Worm (Caenorhabditis elegans) whole organism, late embryonic: ENCODE results near the gene mrps-17.

Source experiments
- C08G9.2 ChIP-seq: sonication (generic microtip); optimal IDR thresholded peaks from 2 replicates; lab custom pipeline; 2016; ENCODE audit warnings: mild to moderate bottlenecking, missing genetic modification characterization, moderate library complexity, missing compliant biosample characterization
- C38D4.7 ChIP-seq: fragments of 200-800 bp; sonication (Bioruptor generic); optimal IDR thresholded peaks from 2 replicates; lab custom pipeline; 2018; ENCODE audit warnings: mild to moderate bottlenecking, missing genetic modification characterization, moderate library complexity, missing compliant biosample characterization
- K02D7.2 ChIP-seq: sonication (generic microtip); optimal IDR thresholded peaks from 2 replicates; lab custom pipeline; 2017; ENCODE audit warnings: mild to moderate bottlenecking, missing genetic modification characterization, missing compliant biosample characterization
- T23F11.4 ChIP-seq: fragments of 200-800 bp; sonication (Bioruptor generic); optimal IDR thresholded peaks from 2 replicates; lab custom pipeline; 2018; ENCODE audit warnings: mild to moderate bottlenecking, missing genetic modification characterization, missing compliant biosample characterization
- ama-1 ChIP-seq: fragments of 150-350 bp; optimal IDR thresholded peaks from 2 replicates; lab custom pipeline; 2014
- ceh-14 ChIP-seq: sonication (generic microtip); optimal IDR thresholded peaks from 2 replicates; lab custom pipeline; 2016; ENCODE audit warnings: missing genotype, missing genetic modification characterization, missing compliant biosample characterization
- ceh-18 ChIP-seq: sonication (generic microtip); optimal IDR thresholded peaks from 2 replicates; lab custom pipeline; 2016; ENCODE audit warnings: missing genetic modification characterization, missing compliant biosample characterization
- ceh-19 ChIP-seq: fragments of 200-800 bp; sonication (Bioruptor generic); optimal IDR thresholded peaks from 2 replicates; lab custom pipeline; 2018; ENCODE audit warnings: mild to moderate bottlenecking, missing genetic modification characterization, missing compliant biosample characterization
- ceh-24 ChIP-seq: sonication (generic microtip); optimal IDR thresholded peaks from 2 replicates; lab custom pipeline; 2016; ENCODE audit warnings: mild to moderate bottlenecking, missing genetic modification characterization, missing compliant biosample characterization
- ceh-31 ChIP-seq: sonication (generic microtip); optimal IDR thresholded peaks from 2 replicates; lab custom pipeline; 2016; ENCODE audit warnings: missing genetic modification characterization, missing compliant biosample characterization
- ceh-34 ChIP-seq: sonication (generic microtip); optimal IDR thresholded peaks from 2 replicates; lab custom pipeline; 2016; ENCODE audit warnings: mild to moderate bottlenecking, missing genetic modification characterization, missing compliant biosample characterization
- ceh-45 ChIP-seq: fragments of 200-800 bp; sonication (Bioruptor generic); IDR thresholded peaks from 2 replicates; pipeline ENCODE4 v1.3.6; 2022; ENCODE audit warnings: missing genetic modification reagents, missing genetic modification characterization, missing compliant biosample characterization
- ceh-48 ChIP-seq: sonication (generic microtip); optimal IDR thresholded peaks from 2 replicates; lab custom pipeline; 2016; ENCODE audit warnings: missing genetic modification characterization, inconsistent platforms, missing compliant biosample characterization
- ceh-6 ChIP-seq: fragments of 200-800 bp; sonication (Bioruptor generic); optimal IDR thresholded peaks from 2 replicates; lab custom pipeline; 2018; ENCODE audit warnings: mild to moderate bottlenecking, missing genetic modification characterization, missing compliant biosample characterization
- ceh-9 ChIP-seq: sonication (generic microtip); optimal IDR thresholded peaks from 2 replicates; lab custom pipeline; 2016; ENCODE audit warnings: mild to moderate bottlenecking, missing genetic modification characterization, inconsistent platforms, missing compliant biosample characterization
- che-1 ChIP-seq: sonication (generic microtip); optimal IDR thresholded peaks from 2 replicates; lab custom pipeline; 2016; ENCODE audit warnings: mild to moderate bottlenecking, missing genetic modification characterization, missing compliant biosample characterization
- dmd-4 ChIP-seq: sonication (generic microtip); optimal IDR thresholded peaks from 2 replicates; lab custom pipeline; 2016; ENCODE audit warnings: borderline replicate concordance, missing genetic modification characterization, missing compliant biosample characterization
- dve-1 ChIP-seq: sonication (generic microtip); optimal IDR thresholded peaks from 2 replicates; lab custom pipeline; 2017; ENCODE audit warnings: antibody characterized with exemption, mild to moderate bottlenecking, missing genetic modification characterization, missing compliant biosample characterization
- elt-2 ChIP-seq: sonication (generic microtip); optimal IDR thresholded peaks from 2 replicates; lab custom pipeline; 2016; ENCODE audit warnings: missing genetic modification reagents, missing genetic modification characterization, missing compliant biosample characterization
- eyg-1 ChIP-seq: sonication (generic microtip); optimal IDR thresholded peaks from 2 replicates; lab custom pipeline; 2016; ENCODE audit warnings: missing genotype, missing genetic modification characterization, missing compliant biosample characterization
- fax-1 ChIP-seq: sonication (generic microtip); optimal IDR thresholded peaks from 2 replicates; lab custom pipeline; 2016; ENCODE audit warnings: missing genotype, missing genetic modification characterization, missing compliant biosample characterization
- fkh-6 ChIP-seq: sonication (generic microtip); optimal IDR thresholded peaks from 2 replicates; lab custom pipeline; 2016; ENCODE audit warnings: missing genetic modification characterization, missing compliant biosample characterization
- gmeb-2 ChIP-seq: sonication (generic microtip); optimal IDR thresholded peaks from 2 replicates; lab custom pipeline; 2016; ENCODE audit warnings: missing genetic modification characterization, inconsistent platforms, missing compliant biosample characterization
- hlh-13 ChIP-seq: fragments of 200-800 bp; sonication (Bioruptor generic); optimal IDR thresholded peaks from 2 replicates; lab custom pipeline; 2018; ENCODE audit warnings: mild to moderate bottlenecking, missing genetic modification characterization, missing compliant biosample characterization
- hlh-15 ChIP-seq: sonication (generic microtip); optimal IDR thresholded peaks from 2 replicates; lab custom pipeline; 2016; ENCODE audit warnings: missing genetic modification characterization, missing compliant biosample characterization
- hlh-30 ChIP-seq: sonication (generic microtip); optimal IDR thresholded peaks from 2 replicates; lab custom pipeline; 2017; ENCODE audit warnings: antibody characterized with exemption, missing genetic modification characterization, missing compliant biosample characterization; ENCODE audit not compliant: insufficient read depth
- hlh-8 ChIP-seq: sonication (generic microtip); optimal IDR thresholded peaks from 2 replicates; lab custom pipeline; 2016; ENCODE audit warnings: missing genotype, missing genetic modification characterization, missing compliant biosample characterization
- mec-3 ChIP-seq: sonication (generic microtip); optimal IDR thresholded peaks from 2 replicates; lab custom pipeline; 2016; ENCODE audit warnings: borderline replicate concordance, missing genetic modification characterization, missing compliant biosample characterization
- nfya-1 ChIP-seq: sonication (generic microtip); optimal IDR thresholded peaks from 2 replicates; lab custom pipeline; 2017; ENCODE audit warnings: missing genetic modification characterization, mild to moderate bottlenecking, missing compliant biosample characterization, antibody characterized with exemption, moderate library complexity
- nhr-11 ChIP-seq: fragments of 150-350 bp; optimal IDR thresholded peaks from 2 replicates; lab custom pipeline; 2014; ENCODE audit warnings: missing biosample characterization, missing genetic modification characterization
- nhr-232 ChIP-seq: sonication (generic microtip); optimal IDR thresholded peaks from 2 replicates; lab custom pipeline; 2016; ENCODE audit warnings: missing genetic modification characterization, missing compliant biosample characterization
- npax-4 ChIP-seq: sonication (generic microtip); optimal IDR thresholded peaks from 2 replicates; lab custom pipeline; 2016; ENCODE audit warnings: missing genetic modification characterization, missing compliant biosample characterization
- odd-2 ChIP-seq: sonication (generic microtip); optimal IDR thresholded peaks from 2 replicates; lab custom pipeline; 2017; ENCODE audit warnings: antibody characterized with exemption, mild to moderate bottlenecking, missing genetic modification characterization, missing compliant biosample characterization
- pag-3 ChIP-seq: sonication (generic microtip); optimal IDR thresholded peaks from 2 replicates; lab custom pipeline; 2016; ENCODE audit warnings: missing compliant biosample characterization, missing genetic modification characterization, borderline replicate concordance
- pax-1 ChIP-seq: fragments of 150-350 bp; optimal IDR thresholded peaks from 2 replicates; lab custom pipeline; 2014; ENCODE audit warnings: missing biosample characterization, missing genetic modification characterization
- pqm-1 ChIP-seq: sonication (generic microtip); optimal IDR thresholded peaks from 2 replicates; lab custom pipeline; 2016; ENCODE audit warnings: missing genetic modification characterization, missing compliant biosample characterization
- pros-1 ChIP-seq: fragments of 150-350 bp; optimal IDR thresholded peaks from 2 replicates; lab custom pipeline; 2014; ENCODE audit warnings: missing biosample characterization, missing genetic modification reagents, missing genetic modification characterization
- ref-2 ChIP-seq: sonication (generic microtip); optimal IDR thresholded peaks from 2 replicates; lab custom pipeline; 2016; ENCODE audit warnings: missing genetic modification characterization, missing compliant biosample characterization
- sdc-2 ChIP-seq: sonication (generic microtip); optimal IDR thresholded peaks from 2 replicates; lab custom pipeline; 2016; ENCODE audit warnings: missing genotype, missing genetic modification characterization, missing compliant biosample characterization
- sox-4 ChIP-seq: sonication (generic microtip); optimal IDR thresholded peaks from 2 replicates; lab custom pipeline; 2017; ENCODE audit warnings: mild to moderate bottlenecking, missing genetic modification characterization, inconsistent platforms, missing compliant biosample characterization
- tbx-2 ChIP-seq: sonication (generic microtip); optimal IDR thresholded peaks from 2 replicates; lab custom pipeline; 2016; ENCODE audit warnings: missing genetic modification characterization, missing compliant biosample characterization
- ttx-3 ChIP-seq: sonication (generic microtip); optimal IDR thresholded peaks from 2 replicates; lab custom pipeline; 2016; ENCODE audit warnings: missing genetic modification reagents, missing genetic modification characterization, missing compliant biosample characterization
- unc-42 ChIP-seq: sonication (generic microtip); optimal IDR thresholded peaks from 2 replicates; lab custom pipeline; 2016; ENCODE audit warnings: missing genotype, missing genetic modification characterization, missing compliant biosample characterization
- unc-86 ChIP-seq: sonication (generic microtip); optimal IDR thresholded peaks from 2 replicates; lab custom pipeline; 2016; ENCODE audit warnings: missing genetic modification characterization, missing compliant biosample characterization
- zip-5 ChIP-seq: sonication (generic microtip); optimal IDR thresholded peaks from 2 replicates; lab custom pipeline; 2016; ENCODE audit warnings: missing genetic modification characterization, missing compliant biosample characterization
- ztf-16 ChIP-seq: sonication (generic microtip); optimal IDR thresholded peaks from 2 replicates; lab custom pipeline; 2017; ENCODE audit warnings: missing genetic modification characterization, missing compliant biosample characterization

mrps-17 gene

DNA sequence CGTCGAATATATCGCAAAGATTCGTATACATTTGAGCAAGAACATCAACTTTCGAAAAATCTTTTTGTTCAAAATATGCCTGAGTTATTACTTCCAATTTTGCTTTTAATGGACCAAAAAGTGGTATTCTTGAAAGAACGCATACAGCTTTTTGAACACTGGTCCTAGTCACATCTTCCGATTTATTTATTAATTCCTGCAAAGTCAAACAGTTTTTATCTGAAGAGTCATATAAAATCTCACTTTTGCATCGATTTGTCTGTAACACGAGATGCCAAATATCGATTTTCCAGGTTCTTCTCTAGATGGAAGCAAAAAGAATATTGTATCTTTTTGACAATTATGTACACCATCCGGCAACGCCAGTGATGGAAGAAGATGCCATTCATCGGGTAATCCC, 18.3 kb upstream of the mrps-17 start:
- TF ChIP-seq fax-1: no peak

DNA sequence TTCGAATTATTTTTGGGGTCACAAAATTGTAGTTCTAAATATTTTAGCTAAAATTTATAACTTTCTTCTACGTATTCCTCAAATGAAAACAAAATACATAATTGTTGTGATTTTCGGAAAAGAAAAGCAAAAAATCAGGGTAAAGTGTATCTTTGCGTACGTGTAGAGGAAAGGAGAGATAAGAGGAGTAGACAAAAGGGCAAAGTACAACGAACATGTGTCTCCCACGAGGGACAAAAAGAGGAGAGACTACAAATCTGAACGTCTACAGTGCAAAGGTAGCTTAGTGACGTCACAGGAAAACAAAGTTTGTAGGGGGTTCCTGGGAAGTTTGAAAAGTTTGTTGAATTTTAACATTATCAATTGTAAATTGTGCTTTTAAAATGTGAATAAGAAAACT, 15.9 kb upstream of the mrps-17 start:
- no peak for TF ChIP-seq T23F11.4 (GFP tag; lab: Kevin White, UChicago)
- no peak for TF ChIP-seq mec-3 (tag; lab: Kevin White, UChicago)
- no peak for TF ChIP-seq ceh-19 (GFP tag; lab: Kevin White, UChicago)
- no peak for TF ChIP-seq fax-1
- TF ChIP-seq dmd-4: no peak
- TF ChIP-seq ceh-9 (tag; lab: Kevin White, UChicago): no peak
- TF ChIP-seq ama-1 (lab: Kevin White, UChicago): no peak
- no peak for TF ChIP-seq nfya-1 (tag; lab: Kevin White, UChicago)
- no peak for TF ChIP-seq ceh-18 (tag; lab: Kevin White, UChicago)
- TF ChIP-seq hlh-30 (tag; lab: Kevin White, UChicago): peak; percentile 18
- peak; percentile 39 for TF ChIP-seq elt-2 (tag; lab: Kevin White, UChicago)
- TF ChIP-seq, all 69 proteins: peak for 2

ce11 chrIII:6446807-6447206, 15.2 kb upstream of the mrps-17 start, which contains the start of gene let-721:
Gene let-721, minus strand, starts transcription at chrIII:6446907.
- no peak for TF ChIP-seq ttx-3 (tag; lab: Kevin White, UChicago)
- no peak for TF ChIP-seq nhr-232 (tag; lab: Kevin White, UChicago)
- no peak for TF ChIP-seq fax-1
- TF ChIP-seq pax-1 (tag; lab: Kevin White, UChicago): no peak
- TF ChIP-seq hlh-15 (tag; lab: Kevin White, UChicago): no peak
- TF ChIP-seq T23F11.4 (GFP tag; lab: Kevin White, UChicago): no peak
- TF ChIP-seq pag-3: no peak
- TF ChIP-seq gmeb-2: no peak
- TF ChIP-seq ceh-31 (tag; lab: Kevin White, UChicago): no peak
- TF ChIP-seq pqm-1: no peak
- no peak for TF ChIP-seq fkh-6 (tag; lab: Kevin White, UChicago)
- TF ChIP-seq nfya-1 (tag; lab: Kevin White, UChicago): no peak
- no peak for TF ChIP-seq npax-4
- no peak for TF ChIP-seq hlh-8

ce11 chrIII:6444335-6444734, 12.7 kb upstream of the mrps-17 start, which contains the start of gene C05D11.13:
Gene C05D11.13, minus strand, starts transcription at chrIII:6444586.
- TF ChIP-seq pag-3: no peak
- TF ChIP-seq sox-4 (tag; lab: Kevin White, UChicago): no peak
- TF ChIP-seq K02D7.2 (tag; lab: Kevin White, UChicago): no peak
- TF ChIP-seq ceh-19 (GFP tag; lab: Kevin White, UChicago): no peak
- no peak for TF ChIP-seq npax-4
- no peak for TF ChIP-seq eyg-1 (tag; lab: Kevin White, UChicago)
- TF ChIP-seq unc-42 (tag; lab: Kevin White, UChicago): no peak
- TF ChIP-seq fkh-6 (tag; lab: Kevin White, UChicago): no peak
- no peak for TF ChIP-seq ceh-14 (tag; lab: Kevin White, UChicago)
- TF ChIP-seq dmd-4: no peak
- TF ChIP-seq ztf-16 (tag; lab: Kevin White, UChicago): no peak
- TF ChIP-seq unc-86 (tag; lab: Kevin White, UChicago): peak; percentile 4
- TF ChIP-seq C08G9.2 (tag; lab: Kevin White, UChicago): no peak
- no peak for TF ChIP-seq ceh-9 (tag; lab: Kevin White, UChicago)
- no peak for TF ChIP-seq sdc-2 (tag; lab: Kevin White, UChicago)
- TF ChIP-seq ceh-24 (tag; lab: Kevin White, UChicago): no peak
- no peak for TF ChIP-seq ceh-45 (GFP tag; lab: Robert Waterston, UW)
- no peak for TF ChIP-seq hlh-15 (tag; lab: Kevin White, UChicago)
- no peak for TF ChIP-seq pros-1 (tag; lab: Kevin White, UChicago)
- TF ChIP-seq dve-1 (tag; lab: Kevin White, UChicago): no peak
- TF ChIP-seq zip-5 (tag; lab: Kevin White, UChicago): no peak
- TF ChIP-seq elt-2 (tag; lab: Kevin White, UChicago): peak; percentile 30
- TF ChIP-seq ceh-48 (tag; lab: Kevin White, UChicago): no peak
- TF ChIP-seq odd-2 (tag; lab: Kevin White, UChicago): no peak
- no peak for TF ChIP-seq ceh-34 (tag; lab: Kevin White, UChicago)
- peak; percentile 16 for TF ChIP-seq tbx-2 (tag; lab: Kevin White, UChicago)
- no peak for TF ChIP-seq C38D4.7 (GFP tag; lab: Kevin White, UChicago)
- no peak for TF ChIP-seq nhr-11 (tag; lab: Kevin White, UChicago)
- no peak for TF ChIP-seq ceh-6 (GFP tag; lab: Kevin White, UChicago)
- no peak for TF ChIP-seq fax-1
- no peak for TF ChIP-seq hlh-30 (tag; lab: Kevin White, UChicago)
- TF ChIP-seq ref-2: peak; percentile 28
- no peak for TF ChIP-seq che-1 (tag; lab: Kevin White, UChicago)
- no peak for TF ChIP-seq hlh-13 (GFP tag; lab: Kevin White, UChicago)
